Fruit fly (Drosophila melanogaster): ENCODE results near the gene mRpL47.

mRpL47 gene

DNA sequence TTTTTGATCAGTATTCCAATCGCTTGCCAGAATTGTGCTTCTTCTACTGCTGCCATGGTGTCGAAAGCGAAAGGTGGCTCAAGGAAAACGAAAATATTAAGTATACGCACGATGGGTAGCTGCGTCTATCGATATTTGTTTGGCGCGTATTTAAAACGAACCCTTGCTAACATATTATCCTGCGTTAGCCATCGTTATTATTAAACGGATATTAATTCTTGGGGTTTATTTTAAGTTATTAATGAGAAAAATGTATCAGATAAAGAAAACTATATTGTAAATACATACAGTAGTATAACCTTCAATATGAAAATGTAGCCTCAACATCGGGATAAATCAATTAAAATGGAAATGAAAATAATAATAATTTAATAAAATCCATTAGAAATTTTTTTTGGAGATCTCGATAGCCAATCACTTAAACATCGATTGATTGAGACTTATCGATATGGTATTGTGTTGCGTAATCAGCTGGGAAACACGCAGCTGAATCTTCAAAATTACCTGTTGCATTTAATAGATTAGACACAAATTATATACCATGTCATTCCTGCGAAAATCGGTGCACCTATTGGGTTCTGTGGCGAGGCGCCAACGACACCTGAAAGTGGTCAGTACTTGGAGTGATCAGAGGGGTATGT, 39.7 kb upstream of the mRpL47 start, which contains the start of the genes CG9386 and BckdhA (continued):
- no peak for TF ChIP-seq tup (GFP tag; optimal IDR thresholded peaks at IDR 0.05)
- peak; percentile 10 for TF ChIP-seq CG33557 (GFP tag; optimal IDR thresholded peaks at IDR 0.05)
- no peak for TF ChIP-seq Asciz (GFP tag; optimal IDR thresholded peaks at IDR 0.05)
- peak; percentile 24 for TF ChIP-seq Sin3A (optimal IDR thresholded peaks at IDR 0.05)
- TF ChIP-seq inv (GFP tag; IDR thresholded peaks at IDR 0.05; ENCODE audit: partially characterized antibody) = peak; percentile 54
- peak; percentile 84 for TF ChIP-seq BEAF-32 (GFP tag; optimal IDR thresholded peaks at IDR 0.05)
- TF ChIP-seq zfh2 (GFP tag; optimal IDR thresholded peaks at IDR 0.05) = peak; percentile 58
- peak; percentile 13; the same call in 1 of the 3 replicates for TF ChIP-seq Aef1 (GFP tag; IDR thresholded peaks at IDR 0.05)
- 0 out of 2 replicates have a peak, but pooled peaks have one; percentile 24 for TF ChIP-seq Taf1 (GFP tag; IDR thresholded peaks at IDR 0.05)
- TF ChIP-seq mam (GFP tag; optimal IDR thresholded peaks at IDR 0.05) = peak; percentile 75
- TF ChIP-seq HHEX (GFP tag; optimal IDR thresholded peaks at IDR 0.05) = peak; percentile 32
- TF ChIP-seq sug (tag; optimal IDR thresholded peaks at IDR 0.05) = peak; percentile 60
- peak; percentile 63 for TF ChIP-seq CG13894 (tag; optimal IDR thresholded peaks at IDR 0.05)
- peak; percentile 63; the same call in 2 of the 3 replicates for TF ChIP-seq CG14860 (GFP tag; IDR thresholded peaks at IDR 0.05; ENCODE audit: partially characterized antibody)
- TF ChIP-seq CG34376 (GFP tag; optimal IDR thresholded peaks at IDR 0.05) = peak; percentile 46
- peak; percentile 34 for TF ChIP-seq pum (GFP tag; optimal IDR thresholded peaks at IDR 0.05)
- TF ChIP-seq zen2 (GFP tag; IDR thresholded peaks at IDR 0.05; ENCODE audit: partially characterized antibody) = peak; percentile 44; the same call in 1 of the 3 replicates
- no peak for TF ChIP-seq Hr39 (optimal IDR thresholded peaks at IDR 0.05)
- peak; percentile 34 for TF ChIP-seq vfl (GFP tag; optimal IDR thresholded peaks at IDR 0.05)
- TF ChIP-seq Ssrp (tag; optimal IDR thresholded peaks at IDR 0.05) = peak; percentile 35
- peak; percentile 71 for TF ChIP-seq sens (GFP tag)
- TF ChIP-seq CG8290 (GFP tag; optimal IDR thresholded peaks at IDR 0.05) = peak; percentile 61
- peak; percentile 53 to 82 for TF ChIP-seq CG8290 (tag; optimal IDR thresholded peaks at IDR 0.05)
- TF ChIP-seq CG17385 (GFP tag; optimal IDR thresholded peaks at IDR 0.05) = peak; percentile 93
- peak; percentile 35 for TF ChIP-seq Bteb2 (GFP tag; optimal IDR thresholded peaks at IDR 0.05)
- TF ChIP-seq CG2712 (tag; optimal IDR thresholded peaks at IDR 0.05) = peak; percentile 64
- TF ChIP-seq CG5953 (GFP tag; IDR thresholded peaks at IDR 0.05) = no peak
- TF ChIP-seq CG4617 (GFP tag; optimal IDR thresholded peaks at IDR 0.05; ENCODE audit: borderline replicate concordance) = no peak
- peak; percentile 59 for TF ChIP-seq CG13296 (GFP tag; optimal IDR thresholded peaks at IDR 0.05)
- TF ChIP-seq mirr (GFP tag; optimal IDR thresholded peaks at IDR 0.05) = no peak
- TF ChIP-seq CG15514 (GFP tag; optimal IDR thresholded peaks at IDR 0.05) = peak; percentile 50
- peak; percentile 23 for TF ChIP-seq Bdp1 (GFP tag; optimal IDR thresholded peaks at IDR 0.05)
- no peak for TF ChIP-seq CG31365 (tag; optimal IDR thresholded peaks at IDR 0.05)
- TF ChIP-seq CG12155 (GFP tag; optimal IDR thresholded peaks at IDR 0.05) = peak; percentile 50
- TF ChIP-seq CG34224 (GFP tag; IDR thresholded peaks at IDR 0.05; ENCODE audit: partially characterized antibody) = peak; percentile 60
- peak; percentile 59 to 64 for TF ChIP-seq dpn (GFP tag; optimal IDR thresholded peaks at IDR 0.05)
- TF ChIP-seq CG30020 (tag; optimal IDR thresholded peaks at IDR 0.05) = peak; percentile 26
- TF ChIP-seq Nf-YB (GFP tag; optimal IDR thresholded peaks at IDR 0.05) = peak; percentile 0
- TF ChIP-seq CG10654 (GFP tag; optimal IDR thresholded peaks at IDR 0.05) = peak; percentile 45
- TF ChIP-seq CG8765 (GFP tag; IDR thresholded peaks at IDR 0.05) = 0 out of 2 replicates have a peak, but pooled peaks have one; percentile 14
- TF ChIP-seq CG4360 (GFP tag; IDR thresholded peaks at IDR 0.05) = no peak
- TF ChIP-seq Opbp (GFP tag; IDR thresholded peaks at IDR 0.05; ENCODE audit: partially characterized antibody) = 0 out of 3 replicates have a peak, but pooled peaks have one; percentile 5
- peak; percentile 18 for TF ChIP-seq tx (GFP tag; optimal IDR thresholded peaks at IDR 0.05)
- TF ChIP-seq peb (GFP tag; IDR thresholded peaks at IDR 0.05) = 0 out of 2 replicates have a peak, but pooled peaks have one; percentile 38
- peak; percentile 77 for TF ChIP-seq Dp (GFP tag; optimal IDR thresholded peaks at IDR 0.05)
- TF ChIP-seq CG12236 (GFP tag; optimal IDR thresholded peaks at IDR 0.05) = no peak
- peak; percentile 61 for TF ChIP-seq CHES-1-like (GFP tag; optimal IDR thresholded peaks at IDR 0.05)
- TF ChIP-seq CG2129 (GFP tag; IDR thresholded peaks at IDR 0.05; ENCODE audit: partially characterized antibody) = peak; percentile 36
- TF ChIP-seq CG1647 (GFP tag; optimal IDR thresholded peaks at IDR 0.05) = peak; percentile 55
- TF ChIP-seq Tbp (GFP tag; optimal IDR thresholded peaks at IDR 0.05) = no peak
